Fruit fly (Drosophila melanogaster): ENCODE results near the gene CG7294.

DNA sequence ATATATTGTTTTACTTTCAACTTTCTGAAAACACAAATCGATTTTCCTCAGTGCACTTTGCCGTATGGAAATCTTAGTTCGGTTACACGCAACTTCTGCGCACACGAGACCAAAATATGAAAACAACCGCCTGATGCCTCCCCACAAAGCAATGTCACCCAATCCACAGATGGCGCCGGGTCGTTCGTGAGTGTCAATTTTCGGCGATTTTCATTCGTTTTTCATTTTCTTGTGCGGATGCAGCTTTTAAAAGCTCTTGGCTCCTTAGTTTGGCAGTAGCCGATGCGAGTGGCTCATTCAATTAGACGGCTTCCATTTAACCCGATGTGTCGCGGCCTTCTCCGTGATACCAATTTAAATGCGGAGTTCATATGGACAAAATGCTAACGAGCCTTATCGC, 34.8 kb upstream of the CG7294 start, which contains the start of gene CG6431:
- no peak for TF ChIP-seq usp (GFP tag; optimal IDR thresholded peaks at IDR 0.05)
- no peak for TF ChIP-seq N (GFP tag; optimal IDR thresholded peaks at IDR 0.05)
- TF ChIP-seq Hr78 (GFP tag; optimal IDR thresholded peaks at IDR 0.05), result no peak
- TF ChIP-seq rgr (GFP tag; optimal IDR thresholded peaks at IDR 0.05), result no peak
- no peak for TF ChIP-seq sage (GFP tag; optimal IDR thresholded peaks at IDR 0.05)
- no peak for TF ChIP-seq CG9705 (GFP tag; optimal IDR thresholded peaks at IDR 0.05)
- no peak for TF ChIP-seq Mio (GFP tag; optimal IDR thresholded peaks at IDR 0.05)
- no peak for TF ChIP-seq Dfd (GFP tag; optimal IDR thresholded peaks at IDR 0.05)
- TF ChIP-seq tai (GFP tag; optimal IDR thresholded peaks at IDR 0.05), result no peak
- TF ChIP-seq Myc (optimal IDR thresholded peaks at IDR 0.05), result no peak
- TF ChIP-seq Vsx2 (GFP tag; optimal IDR thresholded peaks at IDR 0.05; ENCODE audit: partially characterized antibody), result no peak
- no peak for TF ChIP-seq psq (GFP tag; optimal IDR thresholded peaks at IDR 0.05)
- no peak for TF ChIP-seq dl (GFP tag; optimal IDR thresholded peaks at IDR 0.05; ENCODE audit: insufficient read depth in 1 of 2, partially characterized antibody in 2 of 2)

Measured in whole organism, wandering third instar larva.